Worm (Caenorhabditis elegans): ENCODE data around the gene sqt-2.

DNA sequence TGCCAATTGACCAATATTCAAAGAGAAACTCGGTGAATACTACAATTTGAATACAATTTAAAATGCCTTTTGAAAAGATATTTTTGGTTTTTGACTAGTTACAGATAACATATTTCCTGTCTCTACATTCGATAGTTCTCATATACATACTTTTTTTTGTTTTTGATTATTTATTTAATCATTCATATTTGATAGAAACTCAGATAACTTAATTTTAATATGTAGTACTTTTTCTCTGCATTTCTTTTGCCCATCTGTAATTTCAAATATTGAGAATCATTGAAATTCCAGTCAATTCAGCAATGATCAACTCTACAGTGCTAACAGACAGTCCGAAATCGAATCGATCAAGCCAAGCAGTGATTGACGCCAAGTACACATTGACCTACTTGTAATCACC lies 37.9 kb downstream of the sqt-2 start, which contains the start of gene C23H3.2:
- TF ChIP-seq aly-2 (tag; optimal IDR thresholded peaks at IDR 0.05): no peak
- no peak for TF ChIP-seq ama-1 (optimal IDR thresholded peaks at IDR 0.05)
- TF ChIP-seq lin-15B (tag; optimal IDR thresholded peaks at IDR 0.05): no peak
- TF ChIP-seq pha-4 (tag; optimal IDR thresholded peaks at IDR 0.05): no peak
- TF ChIP-seq nhr-28 (tag; optimal IDR thresholded peaks at IDR 0.05): no peak
- no peak for TF ChIP-seq unc-62 (GFP tag; optimal IDR thresholded peaks at IDR 0.05)
